Fruit fly (Drosophila melanogaster) whole organism, prepupa: ENCODE measurements around the gene CG43861.

ENCODE experiments used
- Blimp-1 ChIP-seq: fragments of 200-800 bp; sonication (Bioruptor generic); optimal IDR thresholded peaks from 3 replicates; lab custom pipeline; 2017; ENCODE audit warnings: missing biosample characterization, missing genetic modification characterization, mild to moderate bottlenecking, moderate library complexity, missing genetic modification reagents
- CG10631 ChIP-seq: fragments of 200-800 bp; sonication (Bioruptor generic); optimal IDR thresholded peaks from 2 replicates; lab custom pipeline; 2016; ENCODE audit warnings: missing biosample characterization, missing genetic modification characterization
- CG10669 ChIP-seq: fragments of 200-800 bp; sonication (Bioruptor generic); optimal IDR thresholded peaks from 3 replicates; lab custom pipeline; 2018; ENCODE audit warnings: missing biosample characterization, mild to moderate bottlenecking, missing genetic modification characterization, moderate library complexity
- CG11762 ChIP-seq: fragments of 200-800 bp; sonication (Bioruptor generic); optimal IDR thresholded peaks from 3 replicates; lab custom pipeline; 2016; ENCODE audit warnings: missing biosample characterization, missing genetic modification characterization; ENCODE audit not compliant: insufficient read depth
- CG15336 ChIP-seq: fragments of 200-800 bp; sonication (Bioruptor generic); IDR thresholded peaks from 2 replicates; pipeline ENCODE4 v1.3.6; 2022; ENCODE audit warnings: missing biosample characterization, missing genetic modification characterization
- CG1621 ChIP-seq: fragments of 200-800 bp; sonication (Bioruptor generic); optimal IDR thresholded peaks from 3 replicates; lab custom pipeline; 2018; ENCODE audit warnings: missing biosample characterization, mild to moderate bottlenecking, missing genetic modification characterization
- CG16779 ChIP-seq: fragments of 200-800 bp; sonication (Bioruptor generic); optimal IDR thresholded peaks from 3 replicates; lab custom pipeline; 2017; ENCODE audit warnings: missing biosample characterization, mild to moderate bottlenecking, missing genetic modification characterization
- CG3032 ChIP-seq: fragments of 200-800 bp; optimal IDR thresholded peaks from 2 replicates; lab custom pipeline; 2019; ENCODE audit warnings: missing biosample characterization, mild to moderate bottlenecking, missing genetic modification characterization, moderate library complexity
- CG31627 ChIP-seq: fragments of 200-800 bp; sonication (Bioruptor generic); optimal IDR thresholded peaks from 3 replicates; lab custom pipeline; 2016; ENCODE audit warnings: missing biosample characterization, missing genetic modification characterization
- CG32006 ChIP-seq: fragments of 200-800 bp; sonication (Bioruptor generic); optimal IDR thresholded peaks from 3 replicates; lab custom pipeline; 2017; ENCODE audit warnings: missing biosample characterization, mild to moderate bottlenecking, missing genetic modification characterization
- CG3919 ChIP-seq: fragments of 200-800 bp; sonication (Bioruptor generic); optimal IDR thresholded peaks from 3 replicates; lab custom pipeline; 2016; ENCODE audit warnings: missing biosample characterization, missing genetic modification characterization
- CG4318 ChIP-seq: fragments of 200-800 bp; sonication (Bioruptor generic); optimal IDR thresholded peaks from 3 replicates; lab custom pipeline; 2017; ENCODE audit warnings: missing biosample characterization, mild to moderate bottlenecking, missing genetic modification characterization
- CG6163 ChIP-seq: fragments of 200-800 bp; sonication (Bioruptor generic); IDR thresholded peaks from 3 replicates; pipeline ENCODE4 v1.3.6; 2022; ENCODE audit warnings: missing biosample characterization, missing genetic modification characterization
- CG6276 ChIP-seq: fragments of 200-800 bp; sonication (Bioruptor generic); optimal IDR thresholded peaks from 2 replicates; lab custom pipeline; 2017; ENCODE audit warnings: missing biosample characterization, mild to moderate bottlenecking, missing genetic modification characterization
- CG6792 ChIP-seq: fragments of 200-800 bp; sonication (Bioruptor generic); optimal IDR thresholded peaks from 3 replicates; lab custom pipeline; 2016; ENCODE audit warnings: missing biosample characterization, missing genetic modification characterization
- CG6808 ChIP-seq: fragments of 200-800 bp; sonication (Bioruptor generic); optimal IDR thresholded peaks from 3 replicates; lab custom pipeline; 2017; ENCODE audit warnings: missing biosample characterization, missing genetic modification characterization, mild to moderate bottlenecking, moderate library complexity, missing genetic modification reagents
- CG6854 ChIP-seq: fragments of 200-800 bp; sonication (Bioruptor generic); optimal IDR thresholded peaks from 2 replicates; lab custom pipeline; 2017; ENCODE audit warnings: missing biosample characterization, mild to moderate bottlenecking, missing genetic modification characterization
- CG7368 ChIP-seq: fragments of 200-800 bp; sonication (Bioruptor generic); optimal IDR thresholded peaks from 3 replicates; lab custom pipeline; 2016; ENCODE audit warnings: missing biosample characterization, missing genetic modification characterization
- CG8119 ChIP-seq: fragments of 200-800 bp; sonication (Bioruptor generic); IDR thresholded peaks from 3 replicates; pipeline ENCODE4 v1.3.6; 2022; ENCODE audit warnings: missing biosample characterization, missing genetic modification characterization
- CG8319 ChIP-seq: fragments of 200-800 bp; sonication (Bioruptor generic); optimal IDR thresholded peaks from 3 replicates; lab custom pipeline; 2016; ENCODE audit warnings: missing biosample characterization, missing genetic modification characterization
- CG8632 ChIP-seq: fragments of 200-800 bp; sonication (Bioruptor generic); optimal IDR thresholded peaks from 3 replicates; lab custom pipeline; 2016; ENCODE audit warnings: missing biosample characterization, missing genetic modification characterization
- Eip75B ChIP-seq: fragments of 200-800 bp; sonication (Bioruptor generic); optimal IDR thresholded peaks from 3 replicates; lab custom pipeline; 2016; ENCODE audit warnings: missing biosample characterization, missing genetic modification characterization
- Eip78C ChIP-seq: fragments of 200-800 bp; sonication (Bioruptor generic); peaks from one replicate; lab custom pipeline; 2016; ENCODE audit warnings: missing biosample characterization, missing genetic modification characterization
- Eip93F ChIP-seq: fragments of 200-800 bp; sonication (Bioruptor generic); optimal IDR thresholded peaks from 2 replicates; lab custom pipeline; 2016; ENCODE audit warnings: missing biosample characterization, mild to moderate bottlenecking, missing genetic modification characterization
- Hr38 ChIP-seq: sonication (Bioruptor generic); optimal IDR thresholded peaks from 2 replicates; lab custom pipeline; 2016; ENCODE audit warnings: missing biosample characterization, missing genetic modification characterization
- Hr39 ChIP-seq: fragments of 200-800 bp; sonication (Bioruptor generic); optimal IDR thresholded peaks from 2 replicates; lab custom pipeline; 2016; ENCODE audit warnings: missing biosample characterization, missing genetic modification characterization
- Lpt ChIP-seq: fragments of 200-800 bp; sonication (Bioruptor generic); optimal IDR thresholded peaks from 3 replicates; lab custom pipeline; 2016; ENCODE audit warnings: missing biosample characterization, missing genetic modification characterization
- Met ChIP-seq: fragments of 200-800 bp; sonication (Bioruptor generic); optimal IDR thresholded peaks from 3 replicates; lab custom pipeline; 2016; ENCODE audit warnings: missing biosample characterization, missing genetic modification characterization
- OdsH ChIP-seq: fragments of 200-800 bp; sonication (Bioruptor generic); optimal IDR thresholded peaks from 3 replicates; lab custom pipeline; 2016; ENCODE audit warnings: missing biosample characterization, missing genetic modification characterization
- Smox ChIP-seq: fragments of 200-800 bp; sonication (Bioruptor generic); optimal IDR thresholded peaks from 3 replicates; lab custom pipeline; 2016; ENCODE audit warnings: missing biosample characterization, missing genetic modification characterization
- Sox102F ChIP-seq: fragments of 200-800 bp; sonication (Bioruptor generic); optimal IDR thresholded peaks from 2 replicates; lab custom pipeline; 2016; ENCODE audit warnings: missing biosample characterization, mild to moderate bottlenecking, missing genetic modification characterization
- Sox14 ChIP-seq: fragments of 200-800 bp; sonication (Bioruptor generic); optimal IDR thresholded peaks from 3 replicates; lab custom pipeline; 2016; ENCODE audit warnings: missing biosample characterization, missing genetic modification characterization
- cyc ChIP-seq: fragments of 200-800 bp; sonication (Bioruptor generic); optimal IDR thresholded peaks from 3 replicates; lab custom pipeline; 2016; ENCODE audit warnings: missing biosample characterization, missing genetic modification characterization
- dac ChIP-seq: fragments of 200-800 bp; sonication (Bioruptor generic); optimal IDR thresholded peaks from 2 replicates; lab custom pipeline; 2017; ENCODE audit warnings: missing biosample characterization, mild to moderate bottlenecking, missing genetic modification characterization
- dsx ChIP-seq: fragments of 200-800 bp; optimal IDR thresholded peaks from 3 replicates; lab custom pipeline; 2019; ENCODE audit warnings: missing biosample characterization, mild to moderate bottlenecking, missing genetic modification characterization, moderate library complexity; ENCODE audit not compliant: poor library complexity, severe bottlenecking
- eg ChIP-seq: fragments of 200-800 bp; sonication (Bioruptor generic); IDR thresholded peaks from 3 replicates; pipeline ENCODE4 v1.3.6; 2022; ENCODE audit warnings: missing biosample characterization, missing genetic modification characterization
- esn ChIP-seq: fragments of 200-800 bp; sonication (Bioruptor generic); optimal IDR thresholded peaks from 2 replicates; lab custom pipeline; 2016; ENCODE audit warnings: missing biosample characterization, mild to moderate bottlenecking, missing genetic modification characterization, moderate library complexity
- fd59A ChIP-seq: fragments of 200-800 bp; sonication (Bioruptor generic); optimal IDR thresholded peaks from 2 replicates; lab custom pipeline; 2017; ENCODE audit warnings: missing biosample characterization, mild to moderate bottlenecking, missing genetic modification characterization, missing genetic modification reagents
- fd85E ChIP-seq: fragments of 200-800 bp; sonication (Bioruptor generic); optimal IDR thresholded peaks from 3 replicates; lab custom pipeline; 2016; ENCODE audit warnings: missing biosample characterization, missing genetic modification characterization
- fkh ChIP-seq: fragments of 200-800 bp; sonication (Bioruptor generic); optimal IDR thresholded peaks from 3 replicates; lab custom pipeline; 2017; ENCODE audit warnings: missing biosample characterization, mild to moderate bottlenecking, missing genetic modification characterization, moderate library complexity
- lz ChIP-seq: fragments of 200-800 bp; sonication (Bioruptor generic); optimal IDR thresholded peaks from 3 replicates; lab custom pipeline; 2016; ENCODE audit warnings: missing biosample characterization, missing genetic modification characterization
- net ChIP-seq: fragments of 200-800 bp; sonication (Bioruptor generic); optimal IDR thresholded peaks from 3 replicates; lab custom pipeline; 2016; ENCODE audit warnings: missing biosample characterization, missing genetic modification characterization
- pdm3 ChIP-seq: fragments of 200-800 bp; sonication (Bioruptor generic); optimal IDR thresholded peaks from 3 replicates; lab custom pipeline; 2016; ENCODE audit warnings: missing biosample characterization, missing genetic modification characterization
- salr ChIP-seq, 2 experiments: fragments of 200-800 bp; sonication (Bioruptor generic); optimal IDR thresholded peaks; 3 replicates each; lab custom pipeline; 2016 to 2018; ENCODE audit warnings: missing biosample characterization in 2 of 2, missing genetic modification characterization in 2 of 2, mild to moderate bottlenecking in 1 of 2
- spab ChIP-seq: fragments of 200-800 bp; sonication (Bioruptor generic); optimal IDR thresholded peaks from 2 replicates; lab custom pipeline; 2017; ENCODE audit warnings: missing biosample characterization, mild to moderate bottlenecking, missing genetic modification characterization, missing genetic modification reagents
- svp ChIP-seq: fragments of 200-800 bp; sonication (Bioruptor generic); peaks from one replicate; lab custom pipeline; 2016; ENCODE audit warnings: missing biosample characterization, missing genetic modification characterization
- topi ChIP-seq: fragments of 200-800 bp; sonication (Bioruptor generic); optimal IDR thresholded peaks from 3 replicates; lab custom pipeline; 2016; ENCODE audit warnings: missing biosample characterization, missing genetic modification characterization
- vri ChIP-seq: fragments of 200-800 bp; sonication (Bioruptor generic); optimal IDR thresholded peaks from 3 replicates; lab custom pipeline; 2016; ENCODE audit warnings: missing biosample characterization, mild to moderate bottlenecking, missing genetic modification characterization

The CG43861 gene

DNA sequence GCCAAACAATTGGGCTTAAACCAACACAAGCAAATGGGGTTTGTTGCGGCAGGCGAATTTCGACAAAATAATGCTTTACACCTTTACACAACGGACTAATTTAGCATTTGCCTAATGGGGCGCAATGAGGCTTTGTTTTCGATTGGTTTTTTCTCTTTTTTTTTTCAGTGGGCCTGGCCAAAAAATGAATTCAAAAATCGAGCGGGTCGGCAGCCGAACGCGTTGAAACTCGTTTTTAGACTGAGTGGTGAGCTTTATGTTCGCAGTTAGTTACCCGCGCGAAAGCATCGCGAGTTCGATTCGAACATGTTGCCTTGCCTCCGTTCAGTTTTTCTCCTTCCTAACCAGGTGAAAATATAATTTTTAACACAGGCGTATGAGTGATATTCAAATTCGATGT is at the start of gene CG43861:
Gene CG43861, minus strand, starts transcription at position 228 of the 400 bp plus-strand sequence.
- TF ChIP-seq Met (GFP tag; lab: Kevin White, UChicago) (peak; percentile 17), CG15336 (GFP tag; lab: Robert Waterston, UW) (peak; percentile 43), net (GFP tag; lab: Kevin White, UChicago) (peak; percentile 21), svp (no peak), vri (GFP tag; lab: Kevin White, UChicago) (no peak), salr (GFP tag; optimal IDR thresholded peaks at IDR 0.05; lab: Kevin White, UChicago) (no peak), Lpt (GFP tag; lab: Kevin White, UChicago) (no peak), dac (GFP tag; lab: Kevin White, UChicago) (peak; percentile 28), topi (GFP tag; lab: Kevin White, UChicago) (no peak), Sox14 (peak; percentile 0), CG6792 (GFP tag; lab: Kevin White, UChicago) (no peak), CG10631 (GFP tag; lab: Kevin White, UChicago) (no peak), CG31627 (GFP tag; lab: Kevin White, UChicago) (peak; percentile 18), CG32006 (GFP tag; lab: Kevin White, UChicago) (peak; percentile 53), Eip93F (GFP tag; lab: Kevin White, UChicago) (no peak), OdsH (GFP tag; lab: Kevin White, UChicago) (no peak), CG3032 (peak; percentile 5), CG6808 (GFP tag; lab: Kevin White, UChicago) (peak; percentile 1), Hr38 (GFP tag; lab: Kevin White, UChicago) (no peak), pdm3 (GFP tag; lab: Kevin White, UChicago) (peak; percentile 9), dsx (GFP tag; lab: Kevin White, UChicago) (no peak), CG10669 (GFP tag; lab: Kevin White, UChicago) (no peak), eg (GFP tag; lab: Robert Waterston, UW) (peak; percentile 36; the same call in 1 of the 3 replicates), Eip78C (GFP tag; lab: Kevin White, UChicago) (peak; percentile 35), Sox102F (peak; percentile 30), CG8632 (GFP tag; lab: Kevin White, UChicago) (no peak), Blimp-1 (GFP tag; lab: Kevin White, UChicago) (no peak), CG4318 (GFP tag; lab: Kevin White, UChicago) (peak; percentile 8), esn (GFP tag; lab: Kevin White, UChicago) (peak; percentile 42), CG6276 (peak; percentile 39), lz (peak; percentile 10), Hr39 (no peak), CG6854 (no peak), CG8319 (no peak)

DNA sequence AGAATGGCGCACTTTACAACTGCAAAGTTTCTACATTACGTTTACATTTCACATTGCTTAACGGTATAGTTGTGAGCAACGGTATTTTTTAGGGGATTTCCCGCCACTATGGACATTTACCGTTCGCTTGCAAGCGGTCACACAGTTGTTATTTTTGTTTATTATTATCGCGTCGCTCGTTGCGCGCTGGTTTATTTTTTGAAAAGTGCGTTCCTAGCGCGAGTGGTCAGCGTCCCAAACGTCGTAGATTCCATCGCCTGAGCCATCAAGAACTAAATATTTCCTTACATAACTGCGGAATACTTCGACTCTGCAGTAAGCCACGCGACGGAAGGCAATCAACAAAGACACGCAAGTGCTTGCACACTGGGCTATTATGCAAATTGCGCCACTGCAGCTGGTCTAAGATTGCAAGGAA is 49.2 kb upstream of the CG43861 start, which contains the start of gene bwa:
Gene bwa, plus strand, starts transcription at position 159 of the 418 bp plus-strand sequence.
- no peak for TF ChIP-seq spab (GFP tag; lab: Kevin White, UChicago)
- peak; percentile 1 for TF ChIP-seq esn (GFP tag; lab: Kevin White, UChicago)
- TF ChIP-seq OdsH (GFP tag; lab: Kevin White, UChicago) = no peak
- no peak for TF ChIP-seq Hr38 (GFP tag; lab: Kevin White, UChicago)
- TF ChIP-seq CG7368 (GFP tag; lab: Kevin White, UChicago) = no peak
- TF ChIP-seq CG6163 (GFP tag; lab: Robert Waterston, UW) = no peak
- no peak for TF ChIP-seq fd59A
- peak; percentile 45 for TF ChIP-seq Sox14
- no peak for TF ChIP-seq svp
- TF ChIP-seq CG8119 (GFP tag; lab: Robert Waterston, UW) = no peak
- no peak for TF ChIP-seq cyc (GFP tag; lab: Kevin White, UChicago)
- TF ChIP-seq pdm3 (GFP tag; lab: Kevin White, UChicago) = no peak
- no peak for TF ChIP-seq Smox (GFP tag; lab: Kevin White, UChicago)
- no peak for TF ChIP-seq CG6276
- no peak for TF ChIP-seq CG11762 (GFP tag; lab: Kevin White, UChicago)
- peak; percentile 4 for TF ChIP-seq CG16779 (tag; lab: Kevin White, UChicago)
- TF ChIP-seq CG6808 (GFP tag; lab: Kevin White, UChicago) = no peak
- TF ChIP-seq Met (GFP tag; lab: Kevin White, UChicago) = no peak
- no peak for TF ChIP-seq CG10669 (GFP tag; lab: Kevin White, UChicago)
- TF ChIP-seq CG3919 (GFP tag; lab: Kevin White, UChicago) = peak; percentile 29
- TF ChIP-seq Eip75B (GFP tag; lab: Kevin White, UChicago) = no peak
- TF ChIP-seq CG1621 (tag; lab: Kevin White, UChicago) = no peak
- no peak for TF ChIP-seq net (GFP tag; lab: Kevin White, UChicago)
- TF ChIP-seq lz = no peak
- TF ChIP-seq Hr39 = no peak
- peak; percentile 47 for TF ChIP-seq fkh (GFP tag; lab: Kevin White, UChicago)
- TF ChIP-seq CG6854 = peak; percentile 0
- no peak for TF ChIP-seq Eip93F (GFP tag; lab: Kevin White, UChicago)
- TF ChIP-seq fd85E = no peak
- peak; percentile 29; the same call in 1 of the 2 replicates for TF ChIP-seq CG15336 (GFP tag; lab: Robert Waterston, UW)
